Worm (Caenorhabditis elegans): ENCODE results near the gene zip-8.

zip-8 gene

ce11 chrIII:6492807-6493206 lies 14.1 kb downstream of the zip-8 start, which contains the start of gene srb-11:
TSS of gene srb-11 (minus strand) at chrIII:6492907.
- TF ChIP-seq ZK546.5 (tag; optimal IDR thresholded peaks at IDR 0.05) (no peak), mdt-29 (GFP tag; IDR thresholded peaks at IDR 0.05) (no peak), nhr-6 (tag; optimal IDR thresholded peaks at IDR 0.05) (no peak), nhr-102 (tag; optimal IDR thresholded peaks at IDR 0.05) (no peak), nhr-41 (GFP tag; IDR thresholded peaks at IDR 0.05) (no peak), php-3 (GFP tag; IDR thresholded peaks at IDR 0.05) (no peak)

- TF ChIP-seq dmd-6 (GFP tag; IDR thresholded peaks at IDR 0.05) (peak; percentile 53; the same call in 1 of the 2 replicates), nhr-28 (tag; optimal IDR thresholded peaks at IDR 0.05) (peak; percentile 37), Y105C5A.15 (GFP tag; IDR thresholded peaks at IDR 0.05) (no peak), hif-1 (tag; optimal IDR thresholded peaks at IDR 0.05) (no peak), fos-1 (tag; optimal IDR thresholded peaks at IDR 0.05) (no peak), spr-1 (tag; optimal IDR thresholded peaks at IDR 0.05) (no peak), zip-11 (GFP tag; IDR thresholded peaks at IDR 0.05) (no peak), hlh-30 (tag; optimal IDR thresholded peaks at IDR 0.05; ENCODE audit: insufficient read depth) (peak; percentile 52), php-3 (GFP tag; IDR thresholded peaks at IDR 0.05) (no peak), lin-39 (tag; optimal IDR thresholded peaks at IDR 0.05) (no peak), lir-3 (tag; optimal IDR thresholded peaks at IDR 0.05) (no peak), Y5F2A.4 (GFP tag; optimal IDR thresholded peaks at IDR 0.05) (no peak), duxl-1 (tag; optimal IDR thresholded peaks at IDR 0.05; ENCODE audit: poor library complexity) (no peak), vab-7 (GFP tag; IDR thresholded peaks at IDR 0.05) (no peak), pha-4 (GFP tag; IDR thresholded peaks at IDR 0.05) (no peak), pha-4 (tag; optimal IDR thresholded peaks at IDR 0.05) (no peak), snpc-4 (tag; optimal IDR thresholded peaks at IDR 0.05) (no peak), lin-13 (GFP tag; optimal IDR thresholded peaks at IDR 0.05) (no peak), zfp-3 (GFP tag; conservative IDR thresholded peaks at IDR 0.05) (no peak), mdl-1 (tag; optimal IDR thresholded peaks at IDR 0.05) (no peak), dve-1 (tag; optimal IDR thresholded peaks at IDR 0.05; ENCODE audit: insufficient read depth) (peak; percentile 58), jun-1 (tag; optimal IDR thresholded peaks at IDR 0.05) (no peak), arid-1 (GFP tag; conservative IDR thresholded peaks at IDR 0.05) (no peak), hlh-11 (tag; optimal IDR thresholded peaks at IDR 0.05) (peak; percentile 41), fkh-10 (GFP tag; optimal IDR thresholded peaks at IDR 0.05) (no peak), rbr-2 (tag; optimal IDR thresholded peaks at IDR 0.05) (no peak), daf-12 (tag; optimal IDR thresholded peaks at IDR 0.05) (no peak), unc-39 (tag; optimal IDR thresholded peaks at IDR 0.05) (no peak), pqm-1 (tag; optimal IDR thresholded peaks at IDR 0.05) (peak; percentile 73), mxl-2 (GFP tag; conservative IDR thresholded peaks at IDR 0.05) (no peak)
Observed at ce11 chrIII:6495191-6495723, 16.5 kb downstream of the zip-8 start, which contains the start of gene F23F12.13. TSS of gene F23F12.13 (plus strand) at chrIII:6495673.

ce11 chrIII:6498176-6498575 lies 19.4 kb downstream of the zip-8 start, which contains the start of gene sdz-15:
TSS of gene sdz-15 (plus strand) at chrIII:6498476.
- no peak for TF ChIP-seq nhr-102 (tag; optimal IDR thresholded peaks at IDR 0.05)
- no peak for TF ChIP-seq nhr-237 (tag; optimal IDR thresholded peaks at IDR 0.05)
- no peak for TF ChIP-seq Y48G9A.11 (GFP tag; IDR thresholded peaks at IDR 0.05)
- TF ChIP-seq unc-62 (GFP tag; optimal IDR thresholded peaks at IDR 0.05 in 1 of 2): no peak
- TF ChIP-seq unc-62 (tag; optimal IDR thresholded peaks at IDR 0.05): no peak
- no peak for TF ChIP-seq lin-38 (GFP tag; IDR thresholded peaks at IDR 0.05)
- no peak for TF ChIP-seq spr-1 (tag; optimal IDR thresholded peaks at IDR 0.05)
- TF ChIP-seq mdl-1 (tag; optimal IDR thresholded peaks at IDR 0.05): no peak
- TF ChIP-seq fkh-10 (GFP tag; optimal IDR thresholded peaks at IDR 0.05): no peak
- no peak for TF ChIP-seq aly-2 (tag; optimal IDR thresholded peaks at IDR 0.05)
- no peak for TF ChIP-seq lin-1 (GFP tag; IDR thresholded peaks at IDR 0.05)
- TF ChIP-seq madf-9 (GFP tag; conservative IDR thresholded peaks at IDR 0.05): no peak
- TF ChIP-seq php-3 (GFP tag; IDR thresholded peaks at IDR 0.05): no peak
- TF ChIP-seq nhr-41 (GFP tag; IDR thresholded peaks at IDR 0.05): no peak

All from whole organism, L4 larva.